Worm (Caenorhabditis elegans) whole organism, midembryonic: ENCODE data around the gene rfk-1.
A peak's percentile ranks its signal among the peaks of the same experiment; 100 is the strongest.

Source experiments
- T22C8.4 ChIP-seq: fragments of 200-800 bp; sonication (Bioruptor generic); IDR thresholded peaks from 2 replicates; pipeline ENCODE4 v1.3.6; 2022; ENCODE audit warnings: missing genetic modification characterization, missing compliant biosample characterization
- flt-1 ChIP-seq: fragments of 200-800 bp; sonication (Bioruptor generic); IDR thresholded peaks from 2 replicates; pipeline ENCODE4 v1.3.6; 2022; ENCODE audit warnings: missing genetic modification characterization, missing compliant biosample characterization
- klf-2 ChIP-seq: fragments of 200-800 bp; sonication (Bioruptor generic); conservative IDR thresholded peaks from 2 replicates; pipeline ENCODE4 v1.3.6; 2022; ENCODE audit warnings: missing genetic modification reagents, missing genetic modification characterization, missing compliant biosample characterization
- tab-1 ChIP-seq: fragments of 200-800 bp; sonication (Bioruptor generic); IDR thresholded peaks from 2 replicates; pipeline ENCODE4 v1.3.6; 2022; ENCODE audit warnings: missing genetic modification characterization, missing compliant biosample characterization
- ztf-23 ChIP-seq: fragments of 200-800 bp; sonication (Bioruptor generic); IDR thresholded peaks from 2 replicates; pipeline ENCODE4 v1.3.6; 2022; ENCODE audit warnings: missing genetic modification reagents, missing genetic modification characterization, missing compliant biosample characterization

ce11 chrIV:10380626-10381025, 28.7 kb downstream of the rfk-1 start:
- TF ChIP-seq flt-1 (GFP tag; lab: Robert Waterston, UW) (no peak), T22C8.4 (GFP tag; lab: Robert Waterston, UW) (0 out of 2 replicates have a peak, but pooled peaks have one; percentile 26), klf-2 (GFP tag; lab: Robert Waterston, UW) (no peak), tab-1 (GFP tag; lab: Robert Waterston, UW) (no peak), ztf-23 (GFP tag; lab: Robert Waterston, UW) (no peak)
